Fruit fly (Drosophila melanogaster): ENCODE results near the gene CG44303.

CG44303 gene

DNA sequence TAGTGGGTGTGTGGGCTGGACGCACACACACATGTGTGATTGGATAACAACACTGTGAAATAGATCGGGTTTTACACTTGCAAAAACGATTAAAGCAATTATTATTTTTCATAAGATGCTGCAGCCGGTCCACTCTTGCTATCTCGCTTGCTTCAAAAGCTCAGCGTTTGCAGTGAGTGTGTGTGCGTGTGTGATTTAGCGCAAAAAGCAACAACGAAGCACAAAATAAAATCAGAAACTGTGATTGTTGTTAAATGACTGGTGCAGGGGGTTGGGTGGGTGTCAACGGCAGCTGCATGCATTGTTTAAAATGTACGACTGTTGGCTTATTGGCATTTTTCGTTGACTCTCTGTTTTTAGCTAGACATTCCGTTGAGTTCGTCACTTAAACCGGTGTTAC lies 25.3 kb downstream of the CG44303 start:
- no peak for TF ChIP-seq tai (GFP tag; optimal IDR thresholded peaks at IDR 0.05)
- peak; percentile 21 for TF ChIP-seq OdsH (GFP tag; optimal IDR thresholded peaks at IDR 0.05)
- no peak for TF ChIP-seq HLH106 (tag; optimal IDR thresholded peaks at IDR 0.05)
- TF ChIP-seq GATAd (GFP tag; optimal IDR thresholded peaks at IDR 0.05), result no peak
- TF ChIP-seq foxo (GFP tag; optimal IDR thresholded peaks at IDR 0.05), result peak in 1 of 2 experiments; percentile 6
- TF ChIP-seq Mio (GFP tag; optimal IDR thresholded peaks at IDR 0.05), result no peak
- TF ChIP-seq Hr78 (GFP tag; optimal IDR thresholded peaks at IDR 0.05), result no peak
- TF ChIP-seq sage (GFP tag; optimal IDR thresholded peaks at IDR 0.05), result no peak
- TF ChIP-seq psq (GFP tag; optimal IDR thresholded peaks at IDR 0.05), result peak; percentile 9
- TF ChIP-seq fru (GFP tag; optimal IDR thresholded peaks at IDR 0.05), result no peak
- TF ChIP-seq jim (GFP tag; optimal IDR thresholded peaks at IDR 0.05), result no peak

DNA sequence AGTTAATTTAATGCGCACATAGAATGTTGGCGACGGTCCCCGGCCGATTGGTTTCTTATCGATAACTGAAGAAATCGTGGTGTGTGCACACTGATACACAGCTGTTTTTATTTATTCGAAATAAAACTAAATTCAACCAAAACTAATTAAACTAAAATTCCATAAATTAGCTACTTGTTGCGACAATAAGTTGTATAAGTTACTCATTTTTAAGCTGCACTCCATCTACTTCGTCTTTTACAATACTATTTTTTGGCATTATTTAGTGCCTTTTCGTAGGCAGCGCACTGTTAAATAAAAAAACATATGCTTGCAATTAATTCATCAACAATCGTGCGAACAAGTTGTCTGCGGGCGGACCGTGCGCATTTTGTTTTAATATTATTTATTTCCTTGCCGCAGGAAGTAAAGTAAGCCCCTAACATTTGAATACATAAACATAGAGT lies 25.8 kb downstream of the CG44303 start, which contains the start of the genes CG3224 and Ctr1A:
TSS of gene CG3224 (minus strand) at position 71 of the 446 bp plus-strand sequence.
TSS of gene Ctr1A (plus strand) at position 256 of the 446 bp plus-strand sequence.
- TF ChIP-seq Hnf4 (GFP tag; optimal IDR thresholded peaks at IDR 0.05) (peak; percentile 13), fru (GFP tag; optimal IDR thresholded peaks at IDR 0.05) (peak; percentile 35), CrebA (GFP tag; optimal IDR thresholded peaks at IDR 0.05; ENCODE audit: borderline replicate concordance) (no peak), jim (GFP tag; optimal IDR thresholded peaks at IDR 0.05) (no peak), Dfd (GFP tag; optimal IDR thresholded peaks at IDR 0.05) (no peak), sv (GFP tag; optimal IDR thresholded peaks at IDR 0.05) (no peak), pan (optimal IDR thresholded peaks at IDR 0.05) (no peak), brk (GFP tag; optimal IDR thresholded peaks at IDR 0.05) (peak; percentile 20), GATAd (GFP tag; optimal IDR thresholded peaks at IDR 0.05) (no peak), psq (GFP tag; optimal IDR thresholded peaks at IDR 0.05) (no peak), Jra (GFP tag; optimal IDR thresholded peaks at IDR 0.05) (peak; percentile 19), lola (GFP tag; optimal IDR thresholded peaks at IDR 0.05) (no peak), h (GFP tag; optimal IDR thresholded peaks at IDR 0.05) (peak; percentile 44), woc (GFP tag; optimal IDR thresholded peaks at IDR 0.05) (peak; percentile 4), N (GFP tag; optimal IDR thresholded peaks at IDR 0.05) (no peak), foxo (GFP tag; optimal IDR thresholded peaks at IDR 0.05) (peak in 1 of 2 experiments; percentile 5)

DNA sequence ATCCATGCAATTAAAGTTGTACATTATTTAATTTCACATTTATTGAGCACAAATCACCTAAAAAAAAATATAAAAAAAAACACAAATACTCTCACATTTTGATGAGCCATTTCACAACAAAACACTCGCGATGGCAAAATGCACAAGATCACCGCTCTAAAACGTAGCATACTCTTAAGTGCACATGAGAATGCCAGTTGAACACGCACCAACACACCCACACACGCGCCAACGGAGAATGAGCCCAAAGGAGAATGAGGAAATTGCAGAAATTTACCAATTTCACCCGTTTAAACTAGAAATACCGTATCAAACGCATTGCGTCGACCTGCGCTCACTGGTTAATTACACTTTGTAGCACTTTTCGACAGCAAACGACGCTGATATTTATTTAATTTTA lies 27.3 kb downstream of the CG44303 start:
- no peak for TF ChIP-seq h (GFP tag; optimal IDR thresholded peaks at IDR 0.05)
- no peak for TF ChIP-seq Hnf4 (GFP tag; optimal IDR thresholded peaks at IDR 0.05)
- TF ChIP-seq jim (GFP tag; optimal IDR thresholded peaks at IDR 0.05), result no peak
- no peak for TF ChIP-seq CG32264 (GFP tag; optimal IDR thresholded peaks at IDR 0.05)
- TF ChIP-seq sage (GFP tag; optimal IDR thresholded peaks at IDR 0.05), result no peak
- TF ChIP-seq Dif (GFP tag; optimal IDR thresholded peaks at IDR 0.05; ENCODE audit: partially characterized antibody), result no peak
- TF ChIP-seq HLH106 (tag; optimal IDR thresholded peaks at IDR 0.05), result no peak
- no peak for TF ChIP-seq sv (GFP tag; optimal IDR thresholded peaks at IDR 0.05)
- TF ChIP-seq dmrt93B (GFP tag; optimal IDR thresholded peaks at IDR 0.05), result no peak
- TF ChIP-seq foxo (GFP tag; optimal IDR thresholded peaks at IDR 0.05), result no peak
- no peak for TF ChIP-seq Vsx2 (GFP tag; optimal IDR thresholded peaks at IDR 0.05; ENCODE audit: partially characterized antibody)
- TF ChIP-seq Rel (GFP tag; optimal IDR thresholded peaks at IDR 0.05), result no peak
- peak; percentile 1 for TF ChIP-seq Rel (tag; optimal IDR thresholded peaks at IDR 0.05)
- TF ChIP-seq Dfd (GFP tag; optimal IDR thresholded peaks at IDR 0.05), result no peak
- no peak for TF ChIP-seq CrebA (GFP tag; optimal IDR thresholded peaks at IDR 0.05; ENCODE audit: borderline replicate concordance)
- peak; percentile 53 for TF ChIP-seq psq (GFP tag; optimal IDR thresholded peaks at IDR 0.05)
- no peak for TF ChIP-seq fru (GFP tag; optimal IDR thresholded peaks at IDR 0.05)
- peak; percentile 52 for TF ChIP-seq N (GFP tag; optimal IDR thresholded peaks at IDR 0.05)
- no peak for TF ChIP-seq lola (GFP tag; optimal IDR thresholded peaks at IDR 0.05)

DNA sequence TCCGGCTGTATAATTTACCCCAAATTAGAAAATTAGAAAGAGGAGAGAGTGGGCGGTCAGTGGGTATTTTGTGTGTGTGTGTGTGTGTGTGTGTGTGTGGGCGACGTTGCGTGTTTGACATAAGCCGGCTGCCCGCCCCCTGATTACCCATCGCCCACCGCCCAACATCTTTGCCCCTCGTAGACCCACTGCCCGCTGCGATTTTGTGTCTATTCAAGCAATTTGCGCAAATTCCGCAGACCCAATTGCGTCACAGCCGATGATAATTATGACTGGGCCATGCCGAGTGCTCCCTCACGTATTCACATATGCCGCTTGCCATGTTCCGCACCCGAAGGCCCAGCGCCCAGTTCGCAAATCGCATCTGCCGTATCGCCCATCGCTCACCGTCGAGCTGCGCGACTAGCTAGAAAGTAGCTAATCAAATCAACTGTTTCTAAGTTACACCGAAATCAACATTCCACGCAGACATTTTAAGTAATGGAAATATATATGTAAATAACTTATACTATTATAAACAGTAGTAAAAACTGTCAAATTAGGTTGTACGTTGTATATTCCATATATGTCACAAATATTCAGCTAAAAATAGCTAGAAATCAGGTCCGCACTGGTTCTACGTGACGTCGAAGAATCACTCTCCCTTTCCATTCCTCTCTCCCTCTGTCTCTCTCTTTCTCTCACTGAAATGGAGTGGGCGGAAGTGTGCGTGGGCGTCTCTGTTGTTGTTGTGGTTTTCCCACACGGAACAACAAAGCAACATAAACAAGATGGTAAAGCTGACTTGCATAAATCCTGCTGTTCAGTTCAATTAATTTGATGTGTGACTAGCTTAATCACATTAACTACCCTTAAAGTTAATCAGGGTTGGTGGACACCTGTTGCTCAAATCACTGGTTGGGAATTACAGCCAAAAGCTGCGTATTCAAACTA lies 30.3 kb downstream of the CG44303 start:
- no peak for TF ChIP-seq Vsx2 (GFP tag; optimal IDR thresholded peaks at IDR 0.05; ENCODE audit: partially characterized antibody)
- no peak for TF ChIP-seq dmrt93B (GFP tag; optimal IDR thresholded peaks at IDR 0.05)
- TF ChIP-seq Mio (GFP tag; optimal IDR thresholded peaks at IDR 0.05), result no peak
- peak; percentile 2 for TF ChIP-seq Hnf4 (GFP tag; optimal IDR thresholded peaks at IDR 0.05)
- no peak for TF ChIP-seq N (GFP tag; optimal IDR thresholded peaks at IDR 0.05)
- TF ChIP-seq OdsH (GFP tag; optimal IDR thresholded peaks at IDR 0.05), result peak; percentile 36
- TF ChIP-seq Dif (GFP tag; optimal IDR thresholded peaks at IDR 0.05; ENCODE audit: partially characterized antibody), result peak; percentile 18
- no peak for TF ChIP-seq jim (GFP tag; optimal IDR thresholded peaks at IDR 0.05)
- no peak for TF ChIP-seq Hr83 (GFP tag; optimal IDR thresholded peaks at IDR 0.05; ENCODE audit: poor library complexity, severe bottlenecking)
- TF ChIP-seq Dfd (GFP tag; optimal IDR thresholded peaks at IDR 0.05), result no peak
- peak; percentile 55 for TF ChIP-seq h (GFP tag; optimal IDR thresholded peaks at IDR 0.05)
- no peak for TF ChIP-seq usp (GFP tag; optimal IDR thresholded peaks at IDR 0.05)
- no peak for TF ChIP-seq GATAd (GFP tag; optimal IDR thresholded peaks at IDR 0.05)
- no peak for TF ChIP-seq Rel (GFP tag; optimal IDR thresholded peaks at IDR 0.05)
- TF ChIP-seq Rel (tag; optimal IDR thresholded peaks at IDR 0.05), result peak; percentile 28
- TF ChIP-seq lola (GFP tag; optimal IDR thresholded peaks at IDR 0.05), result no peak
- TF ChIP-seq woc (GFP tag; optimal IDR thresholded peaks at IDR 0.05), result peak; percentile 57
- TF ChIP-seq CG9705 (GFP tag; optimal IDR thresholded peaks at IDR 0.05), result peak; percentile 33
- TF ChIP-seq psq (GFP tag; optimal IDR thresholded peaks at IDR 0.05), result peak; percentile 17
- no peak for TF ChIP-seq pan (optimal IDR thresholded peaks at IDR 0.05)
- peak; percentile 96 for TF ChIP-seq Myc (optimal IDR thresholded peaks at IDR 0.05)
- no peak for TF ChIP-seq dsf (GFP tag; optimal IDR thresholded peaks at IDR 0.05; ENCODE audit: borderline replicate concordance)
- TF ChIP-seq CrebA (GFP tag; optimal IDR thresholded peaks at IDR 0.05; ENCODE audit: borderline replicate concordance), result no peak
- TF ChIP-seq tai (GFP tag; optimal IDR thresholded peaks at IDR 0.05), result no peak
- TF ChIP-seq rgr (GFP tag; optimal IDR thresholded peaks at IDR 0.05), result peak; percentile 40
- TF ChIP-seq sage (GFP tag; optimal IDR thresholded peaks at IDR 0.05), result no peak
- peak; percentile 52 for TF ChIP-seq brk (GFP tag; optimal IDR thresholded peaks at IDR 0.05)
- TF ChIP-seq sv (GFP tag; optimal IDR thresholded peaks at IDR 0.05), result no peak
- peak; percentile 52 for TF ChIP-seq fru (GFP tag; optimal IDR thresholded peaks at IDR 0.05)
- peak in 1 of 2 experiments; percentile 44 for TF ChIP-seq foxo (GFP tag; optimal IDR thresholded peaks at IDR 0.05)
- no peak for TF ChIP-seq br (GFP tag; optimal IDR thresholded peaks at IDR 0.05)
- TF ChIP-seq Sp1 (GFP tag; optimal IDR thresholded peaks at IDR 0.05), result peak; percentile 69

Measured in whole organism, wandering third instar larva.